Fruit fly (Drosophila melanogaster): ENCODE measurements around the gene CG12375.

Gene CG12375

dm6 chr2L:8163588-8164166, 37.0 kb upstream of the CG12375 start (continued):
- no peak for TF ChIP-seq CG7271 (tag; optimal IDR thresholded peaks at IDR 0.05)
- no peak for TF ChIP-seq CG9609 (GFP tag; optimal IDR thresholded peaks at IDR 0.05)
- TF ChIP-seq CG31365 (tag; optimal IDR thresholded peaks at IDR 0.05): no peak
- TF ChIP-seq nau (GFP tag; optimal IDR thresholded peaks at IDR 0.05): no peak
- no peak for TF ChIP-seq chm (GFP tag; IDR thresholded peaks at IDR 0.05)
- no peak for TF ChIP-seq E2f1 (GFP tag; IDR thresholded peaks at IDR 0.05)
- TF ChIP-seq eve (GFP tag; optimal IDR thresholded peaks at IDR 0.05): peak in 1 of 2 experiments; percentile 59

dm6 chr2L:8163025-8163351, 36.3 kb upstream of the CG12375 start, which contains the start of gene Piezo:
TSS of gene Piezo (plus strand) at chr2L:8163073.
- TF ChIP-seq CG9727 (GFP tag; optimal IDR thresholded peaks at IDR 0.05): peak; percentile 55
- TF ChIP-seq nau (GFP tag; optimal IDR thresholded peaks at IDR 0.05): peak; percentile 51
- TF ChIP-seq Bgb (GFP tag; IDR thresholded peaks at IDR 0.05; ENCODE audit: partially characterized antibody): peak; percentile 47; the same call in 1 of the 2 replicates
- 0 out of 2 replicates have a peak, but pooled peaks have one; percentile 1 for TF ChIP-seq sim (GFP tag; IDR thresholded peaks at IDR 0.05)
- TF ChIP-seq CG5180 (GFP tag; optimal IDR thresholded peaks at IDR 0.05): peak; percentile 4
- TF ChIP-seq ato (GFP tag; IDR thresholded peaks at IDR 0.05; ENCODE audit: partially characterized antibody): peak; percentile 13; the same call in 1 of the 2 replicates
- no peak for TF ChIP-seq CG2120 (GFP tag; optimal IDR thresholded peaks at IDR 0.05)
- TF ChIP-seq amos (GFP tag; IDR thresholded peaks at IDR 0.05; ENCODE audit: partially characterized antibody): peak; percentile 58; the same call in 1 of the 2 replicates
- TF ChIP-seq tna (GFP tag; IDR thresholded peaks at IDR 0.05; ENCODE audit: partially characterized antibody): 0 out of 2 replicates have a peak, but pooled peaks have one; percentile 7
- TF ChIP-seq Opbp (GFP tag; IDR thresholded peaks at IDR 0.05; ENCODE audit: partially characterized antibody): peak; percentile 53; the same call in 1 of the 3 replicates
- peak; percentile 34; the same call in 1 of the 4 replicates for TF ChIP-seq chinmo (GFP tag; IDR thresholded peaks at IDR 0.05; ENCODE audit: partially characterized antibody)
- TF ChIP-seq CG6791 (GFP tag; IDR thresholded peaks at IDR 0.05; ENCODE audit: partially characterized antibody): peak; percentile 44; the same call in 1 of the 3 replicates
- 0 out of 3 replicates have a peak, but pooled peaks have one; percentile 32 for TF ChIP-seq hb (GFP tag; IDR thresholded peaks at IDR 0.05; ENCODE audit: partially characterized antibody)
- no peak for TF ChIP-seq tup (GFP tag; optimal IDR thresholded peaks at IDR 0.05)
- no peak for TF ChIP-seq sd (tag; optimal IDR thresholded peaks at IDR 0.05)
- TF ChIP-seq Jarid2 (GFP tag; optimal IDR thresholded peaks at IDR 0.05): peak; percentile 98
- no peak for TF ChIP-seq CG4404 (GFP tag; IDR thresholded peaks at IDR 0.05)
- peak; percentile 15 for TF ChIP-seq CG10209 (GFP tag; optimal IDR thresholded peaks at IDR 0.05)
- no peak for TF ChIP-seq CG6683 (GFP tag; optimal IDR thresholded peaks at IDR 0.05)
- TF ChIP-seq inv (GFP tag; IDR thresholded peaks at IDR 0.05; ENCODE audit: partially characterized antibody): peak; percentile 6; the same call in 1 of the 2 replicates
- 0 out of 3 replicates have a peak, but pooled peaks have one; percentile 29 for TF ChIP-seq CG7963 (GFP tag; IDR thresholded peaks at IDR 0.05; ENCODE audit: partially characterized antibody)
- TF ChIP-seq CG10543 (GFP tag; optimal IDR thresholded peaks at IDR 0.05): peak; percentile 56
- TF ChIP-seq sug (tag; optimal IDR thresholded peaks at IDR 0.05): peak; percentile 24
- peak; percentile 4; the same call in 1 of the 2 replicates for TF ChIP-seq crol (GFP tag; IDR thresholded peaks at IDR 0.05)
- peak; percentile 49; the same call in 1 of the 2 replicates for TF ChIP-seq CG42726 (GFP tag; IDR thresholded peaks at IDR 0.05; ENCODE audit: partially characterized antibody)
- peak; percentile 39 for TF ChIP-seq HLHmδ (GFP tag; optimal IDR thresholded peaks at IDR 0.05)
- TF ChIP-seq bbx (GFP tag; IDR thresholded peaks at IDR 0.05; ENCODE audit: partially characterized antibody): 0 out of 2 replicates have a peak, but pooled peaks have one; percentile 9
- TF ChIP-seq Meics (GFP tag; optimal IDR thresholded peaks at IDR 0.05): no peak
- no peak for TF ChIP-seq CG4360 (GFP tag; IDR thresholded peaks at IDR 0.05)
- peak; percentile 56 for TF ChIP-seq fd102C (GFP tag; optimal IDR thresholded peaks at IDR 0.05)
